Fruit fly (Drosophila melanogaster): Measurements from ENCODE around the gene Kots.

Gene Kots

DNA sequence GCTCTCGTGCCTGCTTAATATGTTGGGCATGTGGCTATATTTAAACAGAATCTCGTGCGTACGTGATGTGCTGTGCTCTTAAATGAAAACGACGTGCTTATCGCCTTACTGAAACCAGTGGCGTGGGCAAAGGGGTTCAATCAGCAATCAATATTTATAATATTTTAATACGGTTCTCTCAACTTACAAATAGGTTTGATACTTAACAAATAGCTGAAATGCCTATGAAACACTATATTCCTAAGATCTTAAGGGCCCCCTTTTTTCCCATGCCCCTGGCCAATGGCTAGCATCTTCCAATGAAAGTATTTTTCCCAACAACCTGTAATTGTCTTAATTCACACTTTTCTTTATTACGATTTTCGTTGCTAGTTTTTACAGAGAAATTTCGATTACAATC, 48.3 kb downstream of the Kots start (continued):
- TF ChIP-seq Usf (GFP tag; optimal IDR thresholded peaks at IDR 0.05): peak; percentile 53
- TF ChIP-seq z (GFP tag; IDR thresholded peaks at IDR 0.05): 0 out of 3 replicates have a peak, but pooled peaks have one; percentile 45
- peak; percentile 89 for TF ChIP-seq CG17829 (tag; optimal IDR thresholded peaks at IDR 0.05)
- TF ChIP-seq Doc3 (GFP tag; IDR thresholded peaks at IDR 0.05; ENCODE audit: partially characterized antibody): no peak
- peak; percentile 76 for TF ChIP-seq dan (GFP tag; IDR thresholded peaks at IDR 0.05)
- peak; percentile 32 for TF ChIP-seq CG10274 (GFP tag; optimal IDR thresholded peaks at IDR 0.05)
- no peak for TF ChIP-seq Neu2 (GFP tag; optimal IDR thresholded peaks at IDR 0.05; ENCODE audit: borderline replicate concordance)
- no peak for TF ChIP-seq h (optimal IDR thresholded peaks at IDR 0.05)
- TF ChIP-seq Ada2b (GFP tag; IDR thresholded peaks at IDR 0.05): peak; percentile 75
- TF ChIP-seq CG18262 (tag; optimal IDR thresholded peaks at IDR 0.05): peak; percentile 84
- peak; percentile 62 for TF ChIP-seq CG12155 (GFP tag; optimal IDR thresholded peaks at IDR 0.05)
- TF ChIP-seq CG10654 (GFP tag; optimal IDR thresholded peaks at IDR 0.05): peak; percentile 24
- no peak for TF ChIP-seq stwl (tag; optimal IDR thresholded peaks at IDR 0.05)
- TF ChIP-seq ci (GFP tag; IDR thresholded peaks at IDR 0.05): peak; percentile 85
- TF ChIP-seq dpn (GFP tag; optimal IDR thresholded peaks at IDR 0.05): peak; percentile 31 to 78
- TF ChIP-seq CG3407 (GFP tag; optimal IDR thresholded peaks at IDR 0.05): peak; percentile 37
- peak; percentile 42 for TF ChIP-seq trem (tag; optimal IDR thresholded peaks at IDR 0.05)
- TF ChIP-seq sisA (GFP tag; IDR thresholded peaks at IDR 0.05): peak; percentile 73
- TF ChIP-seq dmrt99B (tag; optimal IDR thresholded peaks at IDR 0.05): peak; percentile 71
- TF ChIP-seq dimm (GFP tag; IDR thresholded peaks at IDR 0.05): no peak
- TF ChIP-seq Optix (GFP tag; IDR thresholded peaks at IDR 0.05): peak; percentile 72
- TF ChIP-seq CG14441 (GFP tag; IDR thresholded peaks at IDR 0.05): peak; percentile 64; the same call in 1 of the 2 replicates
- peak; percentile 12 for TF ChIP-seq caup (GFP tag; optimal IDR thresholded peaks at IDR 0.05; ENCODE audit: severe bottlenecking)
- peak; percentile 53 for TF ChIP-seq nerfin-1 (tag; optimal IDR thresholded peaks at IDR 0.05)
- 0 out of 3 replicates have a peak, but pooled peaks have one; percentile 52 for TF ChIP-seq C15 (GFP tag; IDR thresholded peaks at IDR 0.05)
- peak; percentile 21 for TF ChIP-seq repo (GFP tag; optimal IDR thresholded peaks at IDR 0.05)
- 0 out of 2 replicates have a peak, but pooled peaks have one; percentile 26 for TF ChIP-seq peb (GFP tag; IDR thresholded peaks at IDR 0.05)
- TF ChIP-seq Atf-2 (GFP tag; optimal IDR thresholded peaks at IDR 0.05): no peak
- TF ChIP-seq tin (GFP tag; optimal IDR thresholded peaks at IDR 0.05): peak; percentile 74
- no peak for TF ChIP-seq CHES-1-like (GFP tag; optimal IDR thresholded peaks at IDR 0.05)
- TF ChIP-seq CG13894 (tag; optimal IDR thresholded peaks at IDR 0.05): no peak
- TF ChIP-seq CG5953 (GFP tag; IDR thresholded peaks at IDR 0.05): no peak
- peak; percentile 48 for TF ChIP-seq tio (GFP tag; optimal IDR thresholded peaks at IDR 0.05)
- TF ChIP-seq CG2129 (GFP tag; IDR thresholded peaks at IDR 0.05; ENCODE audit: partially characterized antibody): no peak
- TF ChIP-seq CG1603 (tag; optimal IDR thresholded peaks at IDR 0.05): peak; percentile 71
- TF ChIP-seq CG15696 (tag; optimal IDR thresholded peaks at IDR 0.05): peak; percentile 87
- 0 out of 2 replicates have a peak, but pooled peaks have one; percentile 27 for TF ChIP-seq dati (GFP tag; IDR thresholded peaks at IDR 0.05)
- peak; percentile 35 for TF ChIP-seq mam (GFP tag; optimal IDR thresholded peaks at IDR 0.05)
- TF ChIP-seq CG8924 (tag; optimal IDR thresholded peaks at IDR 0.05): peak; percentile 76
- TF ChIP-seq MESR4 (GFP tag; optimal IDR thresholded peaks at IDR 0.05): no peak
- TF ChIP-seq fd96Cb (tag; optimal IDR thresholded peaks at IDR 0.05): peak; percentile 69
- TF ChIP-seq Ssrp (tag; optimal IDR thresholded peaks at IDR 0.05): peak; percentile 73
- peak; percentile 48 for TF ChIP-seq MBD-R2 (GFP tag; IDR thresholded peaks at IDR 0.05)
- no peak for TF ChIP-seq Hey (tag; optimal IDR thresholded peaks at IDR 0.05)
- TF ChIP-seq CG11504 (tag; optimal IDR thresholded peaks at IDR 0.05): peak; percentile 75
- no peak for TF ChIP-seq CG3065 (GFP tag; optimal IDR thresholded peaks at IDR 0.05)
- TF ChIP-seq wor (GFP tag; IDR thresholded peaks at IDR 0.05): 0 out of 2 replicates have a peak, but pooled peaks have one; percentile 14
- TF ChIP-seq Rx (GFP tag; IDR thresholded peaks at IDR 0.05): peak; percentile 61
- no peak for TF ChIP-seq CG1832 (GFP tag; optimal IDR thresholded peaks at IDR 0.05)
- TF ChIP-seq insv (GFP tag; optimal IDR thresholded peaks at IDR 0.05): no peak
- no peak for TF ChIP-seq vfl (GFP tag; optimal IDR thresholded peaks at IDR 0.05)
